Fruit fly (Drosophila melanogaster) whole organism, embryonic: Measurements from ENCODE around the gene CG31268.

Source experiments
- CG10543 ChIP-seq: fragments of 200-800 bp; sonication (Bioruptor generic); optimal IDR thresholded peaks from 3 replicates; lab custom pipeline; 2017; ENCODE audit warnings: missing biosample characterization, mild to moderate bottlenecking, missing genetic modification characterization, moderate library complexity
- CG12219 ChIP-seq: fragments of 200-800 bp; sonication (Bioruptor generic); optimal IDR thresholded peaks from 3 replicates; lab custom pipeline; 2018; ENCODE audit warnings: missing biosample characterization, mild to moderate bottlenecking, missing genetic modification characterization
- CG12659 ChIP-seq: fragments of 200-800 bp; sonication (Bioruptor generic); optimal IDR thresholded peaks from 3 replicates; lab custom pipeline; 2017; ENCODE audit warnings: mild to moderate bottlenecking, missing biosample characterization, missing genetic modification reagents, missing genetic modification characterization
- CG13287 ChIP-seq: fragments of 200-800 bp; sonication (Bioruptor generic); IDR thresholded peaks from 2 replicates; pipeline ENCODE4 v1.3.6; 2022; ENCODE audit warnings: missing biosample characterization, missing genetic modification characterization; ENCODE audit not compliant: partially characterized antibody
- CG13624 ChIP-seq: fragments of 200-800 bp; sonication (Bioruptor generic); optimal IDR thresholded peaks from 2 replicates; lab custom pipeline; 2016; ENCODE audit warnings: missing biosample characterization, missing genetic modification characterization
- CG13894 ChIP-seq: fragments of 200-800 bp; sonication (Bioruptor generic); optimal IDR thresholded peaks from 3 replicates; lab custom pipeline; 2018; ENCODE audit warnings: missing biosample characterization, mild to moderate bottlenecking, missing genetic modification characterization, moderate library complexity
- CG17385 ChIP-seq: fragments of 200-800 bp; sonication (Bioruptor generic); optimal IDR thresholded peaks from 3 replicates; lab custom pipeline; 2018; ENCODE audit warnings: missing biosample characterization, mild to moderate bottlenecking, missing genetic modification characterization
- CG18619 ChIP-seq: fragments of 200-800 bp; sonication (Bioruptor generic); optimal IDR thresholded peaks from 3 replicates; lab custom pipeline; 2017; ENCODE audit warnings: missing biosample characterization, mild to moderate bottlenecking, missing genetic modification characterization
- CG2875 ChIP-seq: fragments of 200-800 bp; sonication (Bioruptor generic); optimal IDR thresholded peaks from 2 replicates; lab custom pipeline; 2017; ENCODE audit warnings: missing biosample characterization, mild to moderate bottlenecking, missing genetic modification characterization, missing genetic modification reagents
- CG33557 ChIP-seq: fragments of 200-800 bp; sonication (Bioruptor generic); optimal IDR thresholded peaks from 2 replicates; lab custom pipeline; 2019; ENCODE audit warnings: missing biosample characterization, mild to moderate bottlenecking, missing genetic modification characterization, moderate library complexity
- CG3847 ChIP-seq: fragments of 200-800 bp; sonication (Bioruptor generic); IDR thresholded peaks from 2 replicates; pipeline ENCODE4 v1.3.6; 2022; ENCODE audit warnings: missing biosample characterization, missing genetic modification characterization
- CG4424 ChIP-seq: fragments of 200-800 bp; sonication (Bioruptor generic); optimal IDR thresholded peaks from 3 replicates; lab custom pipeline; 2016; ENCODE audit warnings: missing biosample characterization, missing genetic modification characterization
- CG7357 ChIP-seq: fragments of 200-800 bp; sonication (Bioruptor generic); IDR thresholded peaks from 3 replicates; pipeline ENCODE4 v1.3.6; 2022; ENCODE audit warnings: missing biosample characterization, missing genetic modification characterization
- CG8290 ChIP-seq, 3 experiments: fragments of 200-800 bp; sonication (Bioruptor generic); optimal IDR thresholded peaks; 2 replicates each; lab custom pipeline; 2016 to 2019; ENCODE audit warnings: missing biosample characterization in 3 of 3, missing genetic modification characterization in 3 of 3, mild to moderate bottlenecking in 2 of 3, moderate library complexity in 1 of 3
- CG8359 ChIP-seq: fragments of 200-800 bp; sonication (Bioruptor generic); optimal IDR thresholded peaks from 2 replicates; lab custom pipeline; 2017; ENCODE audit warnings: missing biosample characterization, mild to moderate bottlenecking, missing genetic modification characterization, borderline replicate concordance
- CG9932 ChIP-seq: fragments of 200-800 bp; sonication (Bioruptor generic); IDR thresholded peaks from 2 replicates; pipeline ENCODE4 v1.3.6; 2022; ENCODE audit warnings: missing biosample characterization, missing genetic modification characterization
- Deaf1 ChIP-seq: fragments of 200-800 bp; optimal IDR thresholded peaks from 3 replicates; lab custom pipeline; 2019; ENCODE audit warnings: missing biosample characterization, mild to moderate bottlenecking, missing genetic modification characterization, moderate library complexity
- Dfd ChIP-seq, 2 experiments: fragments of >200 bp; optimal IDR thresholded peaks; 2 replicates each; lab custom pipeline; 2017; ENCODE audit warnings: missing biosample characterization in 2 of 2, missing genetic modification characterization in 2 of 2
- Dref ChIP-seq: fragments of 200-800 bp; sonication (Bioruptor generic); IDR thresholded peaks from 2 replicates; pipeline ENCODE4 v1.3.6; 2022; ENCODE audit warnings: missing biosample characterization, missing genetic modification characterization
- ERR ChIP-seq: fragments of 200-800 bp; sonication (Bioruptor generic); optimal IDR thresholded peaks from 2 replicates; lab custom pipeline; 2016; ENCODE audit warnings: missing biosample characterization, missing genetic modification characterization
- Fer1 ChIP-seq: fragments of 200-800 bp; sonication (Bioruptor generic); optimal IDR thresholded peaks from 2 replicates; lab custom pipeline; 2017; ENCODE audit warnings: missing biosample characterization, mild to moderate bottlenecking, missing genetic modification characterization
- Hr51 ChIP-seq, 2 experiments: fragments of 200-800 bp; sonication (Bioruptor generic); optimal IDR thresholded peaks; 2 replicates in 1 of 2; 3 replicates in 1 of 2; lab custom pipeline; 2016 to 2018; ENCODE audit warnings: missing biosample characterization in 2 of 2, missing genetic modification characterization in 2 of 2, mild to moderate bottlenecking in 1 of 2, moderate library complexity in 1 of 2
- Hr78 ChIP-seq, 2 experiments: fragments of 200-800 bp in 1 of 2; fragments of >200 bp in 1 of 2; sonication (Bioruptor generic) in 1 of 2; optimal IDR thresholded peaks; 2 replicates each; lab custom pipeline; 2017 to 2019; ENCODE audit warnings: missing biosample characterization in 2 of 2, missing genetic modification characterization in 2 of 2, mild to moderate bottlenecking in 1 of 2, moderate library complexity in 1 of 2
- Nf-YA ChIP-seq: fragments of 200-800 bp; sonication (Bioruptor generic); IDR thresholded peaks from 2 replicates; pipeline ENCODE4 v1.3.6; 2022; ENCODE audit warnings: missing biosample characterization, missing genetic modification characterization
- Opbp ChIP-seq: fragments of 200-800 bp; sonication (Bioruptor generic); IDR thresholded peaks from 3 replicates; pipeline ENCODE4 v1.3.6; 2022; ENCODE audit warnings: missing biosample characterization, missing genetic modification characterization; ENCODE audit not compliant: partially characterized antibody
- Rx ChIP-seq: fragments of 200-800 bp; sonication (Bioruptor generic); IDR thresholded peaks from 2 replicates; pipeline ENCODE4 v1.3.6; 2022; ENCODE audit warnings: missing biosample characterization, missing genetic modification characterization
- Sry-δ ChIP-seq: fragments of 200-800 bp; sonication (Bioruptor generic); optimal IDR thresholded peaks from 2 replicates; lab custom pipeline; 2016; ENCODE audit warnings: missing biosample characterization, missing genetic modification characterization
- Vsx1 ChIP-seq: fragments of 200-800 bp; sonication (Bioruptor generic); optimal IDR thresholded peaks from 2 replicates; lab custom pipeline; 2017; ENCODE audit warnings: missing biosample characterization, mild to moderate bottlenecking, missing genetic modification characterization, missing genetic modification reagents
- ase ChIP-seq: fragments of 200-800 bp; sonication (Bioruptor generic); IDR thresholded peaks from 3 replicates; pipeline ENCODE4 v1.3.6; 2022; ENCODE audit warnings: missing biosample characterization, missing genetic modification characterization
- cas ChIP-seq: fragments of 200-800 bp; sonication (Bioruptor generic); IDR thresholded peaks from 2 replicates; pipeline ENCODE4 v1.3.6; 2022; ENCODE audit warnings: missing biosample characterization, missing genetic modification characterization
- dati ChIP-seq: fragments of 200-800 bp; sonication (Bioruptor generic); IDR thresholded peaks from 2 replicates; pipeline ENCODE4 v1.3.6; 2022; ENCODE audit warnings: missing biosample characterization, missing genetic modification characterization
- fd96Cb ChIP-seq: fragments of 200-800 bp; sonication (Bioruptor generic); optimal IDR thresholded peaks from 2 replicates; lab custom pipeline; 2018; ENCODE audit warnings: missing biosample characterization, mild to moderate bottlenecking, missing genetic modification characterization, moderate library complexity
- fru ChIP-seq: fragments of >200 bp; optimal IDR thresholded peaks from 2 replicates; lab custom pipeline; 2017
- ftz-f1 ChIP-seq: fragments of 200-800 bp; sonication (Bioruptor generic); optimal IDR thresholded peaks from 2 replicates; lab custom pipeline; 2016; ENCODE audit warnings: missing biosample characterization, missing genetic modification characterization
- fu2 ChIP-seq: fragments of 200-800 bp; sonication (Bioruptor generic); optimal IDR thresholded peaks from 2 replicates; lab custom pipeline; 2016; ENCODE audit warnings: missing biosample characterization, missing genetic modification characterization
- gfzf ChIP-seq: fragments of 200-800 bp; sonication (Bioruptor generic); optimal IDR thresholded peaks from 2 replicates; lab custom pipeline; 2016; ENCODE audit warnings: missing biosample characterization, mild to moderate bottlenecking, missing genetic modification characterization, moderate library complexity
- h ChIP-seq: fragments of >200 bp; optimal IDR thresholded peaks from 2 replicates; lab custom pipeline; 2017
- lmd ChIP-seq: fragments of 200-800 bp; sonication (Bioruptor generic); IDR thresholded peaks from 2 replicates; pipeline ENCODE4 v1.3.6; 2022; ENCODE audit warnings: missing biosample characterization, missing genetic modification characterization
- odd ChIP-seq: fragments of 200-800 bp; sonication (Bioruptor generic); optimal IDR thresholded peaks from 2 replicates; lab custom pipeline; 2017; ENCODE audit warnings: missing biosample characterization, mild to moderate bottlenecking, missing genetic modification characterization
- otp ChIP-seq: fragments of 200-800 bp; sonication (Bioruptor generic); IDR thresholded peaks from 3 replicates; pipeline ENCODE4, ENCODE4 v1.3.6; 2022; ENCODE audit warnings: missing biosample characterization, missing genetic modification characterization
- pho ChIP-seq: fragments of 200-800 bp; sonication (Bioruptor generic); optimal IDR thresholded peaks from 2 replicates; lab custom pipeline; 2016; ENCODE audit warnings: missing biosample characterization, missing genetic modification characterization
- psq ChIP-seq: fragments of 200-800 bp; sonication (Bioruptor generic); optimal IDR thresholded peaks from 2 replicates; lab custom pipeline; 2017; ENCODE audit warnings: missing biosample characterization, missing genetic modification characterization
- pzg ChIP-seq: fragments of 200-800 bp; sonication (Bioruptor generic); optimal IDR thresholded peaks from 3 replicates; lab custom pipeline; 2018; ENCODE audit warnings: missing biosample characterization, mild to moderate bottlenecking, missing genetic modification characterization, moderate library complexity
- repo ChIP-seq: fragments of 200-800 bp; sonication (Bioruptor generic); optimal IDR thresholded peaks from 2 replicates; lab custom pipeline; 2016; ENCODE audit warnings: missing biosample characterization, missing genetic modification characterization
- sisA ChIP-seq: fragments of 200-800 bp; sonication (Bioruptor generic); IDR thresholded peaks from 2 replicates; pipeline ENCODE4 v1.3.6; 2022; ENCODE audit warnings: missing biosample characterization, missing genetic modification characterization
- stwl ChIP-seq: fragments of 200-800 bp; sonication (Bioruptor generic); optimal IDR thresholded peaks from 3 replicates; lab custom pipeline; 2018; ENCODE audit warnings: missing biosample characterization, mild to moderate bottlenecking, missing genetic modification characterization, moderate library complexity
- tin ChIP-seq: fragments of 200-800 bp; sonication (Bioruptor generic); optimal IDR thresholded peaks from 3 replicates; lab custom pipeline; 2016; ENCODE audit warnings: missing biosample characterization, missing genetic modification characterization
- unpg ChIP-seq: fragments of 200-800 bp; sonication (Bioruptor generic); optimal IDR thresholded peaks from 3 replicates; lab custom pipeline; 2018; ENCODE audit warnings: missing biosample characterization, mild to moderate bottlenecking, missing genetic modification characterization, moderate library complexity
- zen2 ChIP-seq: fragments of 200-800 bp; sonication (Bioruptor generic); IDR thresholded peaks from 3 replicates; pipeline ENCODE4 v1.3.6; 2022; ENCODE audit warnings: missing biosample characterization, missing genetic modification characterization; ENCODE audit not compliant: partially characterized antibody

CG31268 gene

DNA sequence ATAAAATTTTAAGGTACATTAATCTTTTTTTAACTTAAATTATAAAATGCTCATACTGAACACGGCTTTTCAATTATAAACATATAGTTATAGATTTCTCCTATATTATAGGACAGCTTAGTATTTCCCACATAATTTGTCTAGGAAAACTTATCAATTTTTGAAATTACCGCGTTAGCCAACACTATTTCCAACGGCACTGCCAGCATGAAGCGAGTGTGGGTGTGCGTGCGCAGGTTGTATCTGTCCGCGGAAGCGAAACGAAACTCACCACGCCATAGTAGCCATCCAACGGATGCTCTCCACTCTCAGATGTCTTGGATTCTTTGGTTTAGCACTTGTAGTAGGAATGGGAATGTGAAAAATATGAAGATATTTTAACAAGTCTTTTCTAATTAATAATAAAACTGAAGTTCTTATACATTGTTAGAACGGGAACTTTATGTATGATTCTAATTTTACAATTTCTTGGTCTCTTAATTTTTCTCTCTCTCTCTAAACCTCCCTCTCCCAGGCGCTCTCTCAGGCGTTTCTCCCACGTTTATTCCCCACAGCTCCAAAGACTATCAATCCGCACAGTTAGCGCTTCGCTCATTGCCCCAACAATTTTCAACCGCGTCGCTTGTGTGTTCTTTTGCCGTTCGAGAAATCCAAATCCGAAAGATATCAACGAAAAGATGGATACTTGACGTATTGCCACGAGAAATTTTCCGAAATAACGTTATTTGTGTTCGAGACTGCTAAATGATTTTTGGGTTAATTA, 22.0 kb downstream of the CG31268 start, which contains the start of gene Dad (continued):
- TF ChIP-seq CG13287 (GFP tag; lab: Robert Waterston, UW) (peak; percentile 25; the same call in 1 of the 2 replicates), CG12219 (GFP tag; lab: Kevin White, UChicago) (peak; percentile 11), CG33557 (no peak), fu2 (GFP tag; lab: Kevin White, UChicago) (no peak), CG8359 (GFP tag; lab: Kevin White, UChicago) (no peak), CG13624 (GFP tag; lab: Kevin White, UChicago) (no peak), CG17385 (GFP tag; lab: Kevin White, UChicago) (peak; percentile 32), sisA (GFP tag; lab: Robert Waterston, UW) (no peak), CG10543 (GFP tag; lab: Kevin White, UChicago) (peak; percentile 74), Deaf1 (tag; lab: Kevin White, UChicago) (peak; percentile 40), tin (GFP tag; lab: Kevin White, UChicago) (no peak), CG18619 (GFP tag; lab: Kevin White, UChicago) (no peak), odd (peak; percentile 39), unpg (GFP tag; lab: Kevin White, UChicago) (peak; percentile 32), fru (no peak), Hr51 (GFP tag; optimal IDR thresholded peaks at IDR 0.05; lab: Kevin White, UChicago) (no peak), otp (GFP tag; lab: Robert Waterston, UW) (0 out of 3 replicates have a peak, but pooled peaks have one; percentile 37), pzg (GFP tag; lab: Kevin White, UChicago) (peak; percentile 44), Nf-YA (GFP tag; lab: Robert Waterston, UW) (no peak), CG2875 (GFP tag; lab: Kevin White, UChicago) (no peak), psq (GFP tag; lab: Kevin White, UChicago) (no peak), CG9932 (no peak), lmd (GFP tag; lab: Robert Waterston, UW) (no peak), dati (GFP tag; lab: Robert Waterston, UW) (no peak), CG12659 (peak; percentile 15), Dref (GFP tag; lab: Robert Waterston, UW) (no peak), cas (GFP tag; lab: Robert Waterston, UW) (no peak), Hr78 (GFP tag; optimal IDR thresholded peaks at IDR 0.05; lab: Kevin White, UChicago) (no peak), ERR (no peak), zen2 (GFP tag; lab: Robert Waterston, UW) (peak; percentile 42; the same call in 1 of the 3 replicates), Sry-δ (no peak), Opbp (GFP tag; lab: Robert Waterston, UW) (0 out of 3 replicates have a peak, but pooled peaks have one; percentile 50), ase (no peak), Dfd (GFP tag; optimal IDR thresholded peaks at IDR 0.05; lab: Kevin White, UChicago) (no peak), fd96Cb (tag; lab: Kevin White, UChicago) (no peak), CG4424 (GFP tag; lab: Kevin White, UChicago) (no peak), Vsx1 (GFP tag; lab: Kevin White, UChicago) (no peak), gfzf (no peak), repo (GFP tag; lab: Kevin White, UChicago) (no peak), CG13894 (tag; lab: Kevin White, UChicago) (peak; percentile 10), Fer1 (GFP tag; lab: Kevin White, UChicago) (peak; percentile 29), CG8290 (GFP tag; optimal IDR thresholded peaks at IDR 0.05; lab: Kevin White, UChicago) (no peak), CG8290 (tag; optimal IDR thresholded peaks at IDR 0.05; lab: Kevin White, UChicago) (peak in 1 of 2 experiments; percentile 80), ftz-f1 (GFP tag; lab: Kevin White, UChicago) (no peak), pho (GFP tag; lab: Kevin White, UChicago) (no peak), stwl (tag; lab: Kevin White, UChicago) (peak; percentile 92), CG7357 (GFP tag; lab: Robert Waterston, UW) (no peak), Rx (GFP tag; lab: Robert Waterston, UW) (no peak), h (no peak), CG3847 (no peak)
